Worm (Caenorhabditis elegans) whole organism, L4 larva: Measurements from ENCODE around the gene F08D12.15.

Source experiments
- F49E8.2 ChIP-seq: sonication (generic microtip); optimal IDR thresholded peaks from 2 replicates; lab custom pipeline; 2016; ENCODE audit warnings: missing compliant biosample characterization, mild to moderate bottlenecking, missing genetic modification characterization, borderline replicate concordance
- ama-1 ChIP-seq: fragments of 150-350 bp; optimal IDR thresholded peaks from 2 replicates; lab custom pipeline; 2014; ENCODE audit warnings: inconsistent platforms, mixed read lengths
- ces-1 ChIP-seq: fragments of 150-350 bp; sonication (generic microtip); optimal IDR thresholded peaks from 4 replicates; lab custom pipeline; 2014; ENCODE audit warnings: missing biosample characterization, missing genetic modification reagents, missing genetic modification characterization
- nhr-28 ChIP-seq: fragments of 150-350 bp; optimal IDR thresholded peaks from 2 replicates; lab custom pipeline; 2014; ENCODE audit warnings: missing biosample characterization, missing genetic modification characterization
- pha-4 ChIP-seq, 2 experiments: fragments of 150-350 bp in 1 of 2; fragments of 200-800 bp in 1 of 2; sonication (Bioruptor generic) in 1 of 2; IDR thresholded peaks in 1 of 2; optimal IDR thresholded peaks in 1 of 2; 2 replicates each; pipeline versions ENCODE4 v1.3.6 to Lab custom; 2014 to 2022; ENCODE audit warnings: missing genetic modification characterization in 2 of 2, missing genetic modification reagents in 2 of 2, missing biosample characterization in 1 of 2, missing compliant biosample characterization in 1 of 2
- pqm-1 ChIP-seq: sonication (generic microtip); optimal IDR thresholded peaks from 2 replicates; lab custom pipeline; 2017; ENCODE audit warnings: missing biosample characterization, missing genetic modification characterization
- snpc-1.2 ChIP-seq: fragments of 200-800 bp; sonication (Bioruptor generic); IDR thresholded peaks from 2 replicates; pipeline ENCODE4 v1.3.6; 2022; ENCODE audit warnings: missing genetic modification reagents, missing genetic modification characterization, missing compliant biosample characterization
- snpc-4 ChIP-seq: fragments of 150-350 bp; optimal IDR thresholded peaks from 2 replicates; lab custom pipeline; 2014; ENCODE audit warnings: missing biosample characterization, missing genetic modification characterization
- tra-1 ChIP-seq: fragments of 200-800 bp; sonication (Bioruptor generic); IDR thresholded peaks from 2 replicates; pipeline ENCODE4 v1.3.6; 2022; ENCODE audit warnings: missing genetic modification reagents, missing genetic modification characterization, missing compliant biosample characterization
- unc-62 ChIP-seq, 3 experiments: fragments of 150-350 bp in 1 of 3; sonication (generic microtip); optimal IDR thresholded peaks in 2 of 3; peaks in 1 of 3; 1 replicate in 1 of 3; 2 replicates in 2 of 3; lab custom pipeline; 2014 to 2017; ENCODE audit warnings: missing biosample characterization in 3 of 3, missing genetic modification characterization in 3 of 3, missing genetic modification reagents in 3 of 3, missing genotype in 1 of 3

DNA sequence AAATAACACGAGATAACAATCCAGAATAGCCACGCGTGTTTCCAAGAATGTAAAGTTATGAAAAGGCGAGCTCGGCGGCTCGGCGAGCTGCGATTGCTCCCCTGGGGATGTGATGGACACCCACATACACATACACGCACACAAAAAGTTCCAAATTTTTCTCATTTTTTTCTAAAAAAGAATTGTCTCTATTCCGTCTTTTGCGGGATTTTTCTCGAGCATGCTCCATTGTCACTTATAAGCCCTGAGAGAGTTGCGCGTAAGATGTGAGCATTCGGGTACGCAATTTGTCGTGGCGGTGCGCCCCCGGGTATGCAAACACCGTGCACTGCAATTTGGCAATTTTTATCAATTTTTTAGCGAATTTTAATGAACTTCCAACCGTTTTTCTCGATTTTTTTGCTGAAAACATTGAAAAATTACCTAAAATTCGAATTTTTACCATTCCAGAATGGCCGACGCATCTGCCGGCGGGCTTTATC lies 20.6 kb downstream of the F08D12.15 start, which contains the start of the genes F08D12.12 and srpa-72:
- no peak for TF ChIP-seq snpc-4 (tag; lab: Kevin White, UChicago)
- no peak for TF ChIP-seq nhr-28 (tag; lab: Kevin White, UChicago)
- TF ChIP-seq ama-1 = no peak
- no peak for TF ChIP-seq F49E8.2
- TF ChIP-seq unc-62 (GFP tag; optimal IDR thresholded peaks at IDR 0.05 in 1 of 2; lab: Kevin White, UChicago) = peak in 1 of 2 experiments; percentile 55
- no peak for TF ChIP-seq unc-62 (tag; optimal IDR thresholded peaks at IDR 0.05; lab: Kevin White, UChicago)
- no peak for TF ChIP-seq tra-1
- TF ChIP-seq snpc-1.2 = no peak
- no peak for TF ChIP-seq pqm-1 (tag; lab: Kevin White, UChicago)
- TF ChIP-seq pha-4 (GFP tag; IDR thresholded peaks at IDR 0.05; lab: Robert Waterston, UW) = no peak
- no peak for TF ChIP-seq pha-4 (tag; optimal IDR thresholded peaks at IDR 0.05; lab: Kevin White, UChicago)
- TF ChIP-seq ces-1 (GFP tag; lab: Kevin White, UChicago) = no peak
